Worm (Caenorhabditis elegans): ENCODE results near the gene F44E2.9.

DNA sequence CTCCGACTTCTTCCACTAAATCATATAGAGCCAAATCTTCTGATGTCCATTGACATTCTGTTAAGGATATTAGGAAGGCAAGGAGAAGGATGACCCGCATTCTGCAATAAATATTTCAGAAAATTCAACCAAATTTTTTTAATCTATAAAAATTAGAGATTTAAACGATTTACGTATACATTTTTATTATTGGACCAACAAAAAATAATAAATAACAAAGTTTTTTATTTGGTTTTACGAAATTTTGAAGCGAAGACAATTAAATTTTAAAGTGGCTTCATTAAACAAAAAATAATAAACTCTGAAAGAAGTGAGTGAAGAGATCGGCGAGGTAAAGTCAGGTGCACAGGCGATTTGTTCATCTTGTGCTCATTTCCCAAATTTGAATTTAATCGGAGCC lies 23.2 kb downstream of the F44E2.9 start, which contains the start of gene F54F2.9:
- no peak for TF ChIP-seq unc-39 (tag; optimal IDR thresholded peaks at IDR 0.05)
- TF ChIP-seq blmp-1 (tag; optimal IDR thresholded peaks at IDR 0.05): no peak
